Fruit fly (Drosophila melanogaster) Kc167 (cell line): Measurements from ENCODE around the gene CG14805.

ENCODE experiments used
- Sin3A ChIP-seq: fragments of >200 bp; optimal IDR thresholded peaks from 2 replicates; lab custom pipeline; 2018; ENCODE audit warnings: missing external identifiers
- h ChIP-seq: fragments of >200 bp; optimal IDR thresholded peaks from 3 replicates; lab custom pipeline; 2018; ENCODE audit warnings: missing external identifiers
- insv ChIP-seq: fragments of >200 bp; optimal IDR thresholded peaks from 3 replicates; lab custom pipeline; 2018; ENCODE audit warnings: missing external identifiers
- psq ChIP-seq: fragments of >200 bp; optimal IDR thresholded peaks from 2 replicates; lab custom pipeline; 2017; ENCODE audit warnings: missing external identifiers
- ttk ChIP-seq: sonication (Bioruptor generic); optimal IDR thresholded peaks from 2 replicates; lab custom pipeline; 2017; ENCODE audit warnings: missing external identifiers

DNA sequence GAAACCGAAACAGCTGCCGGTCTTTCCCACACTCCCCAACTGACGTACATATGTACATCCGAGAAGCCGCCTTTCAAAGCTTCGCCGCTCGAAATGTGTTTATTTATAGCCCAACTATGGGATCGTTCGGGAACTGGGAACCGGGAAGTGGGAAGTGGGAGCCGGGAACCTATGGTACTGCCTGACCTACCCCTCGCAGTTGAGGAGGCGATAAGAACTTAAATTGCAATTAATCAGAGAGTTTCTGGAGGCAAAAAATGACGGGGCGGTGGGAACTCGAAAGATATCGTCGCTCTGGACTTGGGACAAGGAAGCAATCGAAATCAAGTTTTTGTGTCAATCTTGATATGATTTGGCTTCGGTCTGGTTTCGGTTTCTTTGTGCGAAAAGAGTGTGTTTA lies 44.4 kb upstream of the CG14805 start:
- TF ChIP-seq h: no peak
- TF ChIP-seq psq (lab: Kevin White, UChicago): no peak
- no peak for TF ChIP-seq Sin3A (lab: Kevin White, UChicago)
- no peak for TF ChIP-seq insv
- TF ChIP-seq ttk (lab: Kevin White, UChicago): no peak
